Fruit fly (Drosophila melanogaster) whole organism, embryonic: ENCODE measurements around the gene CG33489.

Experiments
- Aef1 ChIP-seq: fragments of 200-800 bp; sonication (Bioruptor generic); IDR thresholded peaks from 3 replicates; pipeline ENCODE4 v1.3.6; 2022; ENCODE audit warnings: missing biosample characterization, missing genetic modification characterization
- Atf3 ChIP-seq: fragments of 200-800 bp; sonication (Bioruptor generic); optimal IDR thresholded peaks from 3 replicates; lab custom pipeline; 2016; ENCODE audit warnings: missing biosample characterization, missing genetic modification characterization
- B-H2 ChIP-seq: fragments of 200-800 bp; sonication (Bioruptor generic); optimal IDR thresholded peaks from 2 replicates; lab custom pipeline; 2018; ENCODE audit warnings: missing biosample characterization, mild to moderate bottlenecking, missing genetic modification characterization
- BtbVII ChIP-seq: fragments of 200-800 bp; sonication (Bioruptor generic); optimal IDR thresholded peaks from 3 replicates; lab custom pipeline; 2017; ENCODE audit warnings: missing biosample characterization, mild to moderate bottlenecking, missing genetic modification characterization
- CG10209 ChIP-seq: fragments of 200-800 bp; sonication (Bioruptor generic); optimal IDR thresholded peaks from 3 replicates; lab custom pipeline; 2017; ENCODE audit warnings: missing biosample characterization, mild to moderate bottlenecking, missing genetic modification characterization, missing genetic modification reagents
- CG11398 ChIP-seq: fragments of 200-800 bp; sonication (Bioruptor generic); optimal IDR thresholded peaks from 2 replicates; lab custom pipeline; 2016; ENCODE audit warnings: missing biosample characterization, missing genetic modification characterization
- CG11504 ChIP-seq: fragments of 200-800 bp; sonication (Bioruptor generic); optimal IDR thresholded peaks from 3 replicates; lab custom pipeline; 2019; ENCODE audit warnings: missing biosample characterization, mild to moderate bottlenecking, missing genetic modification characterization, moderate library complexity
- CG11723 ChIP-seq: fragments of 200-800 bp; sonication (Bioruptor generic); optimal IDR thresholded peaks from 2 replicates; lab custom pipeline; 2017; ENCODE audit warnings: missing biosample characterization, mild to moderate bottlenecking, missing genetic modification characterization
- CG1233 ChIP-seq: fragments of 200-800 bp; sonication (Bioruptor generic); optimal IDR thresholded peaks from 4 replicates; lab custom pipeline; 2018; ENCODE audit warnings: missing biosample characterization, mild to moderate bottlenecking, missing genetic modification characterization
- CG13775 ChIP-seq: fragments of 200-800 bp; sonication (Bioruptor generic); optimal IDR thresholded peaks from 3 replicates; lab custom pipeline; 2017; ENCODE audit warnings: missing biosample characterization, mild to moderate bottlenecking, missing genetic modification characterization
- CG1529 ChIP-seq: fragments of 200-800 bp; sonication (Bioruptor generic); optimal IDR thresholded peaks from 3 replicates; lab custom pipeline; 2018; ENCODE audit warnings: missing biosample characterization, missing genetic modification characterization
- CG15601 ChIP-seq: fragments of 200-800 bp; sonication (Bioruptor generic); optimal IDR thresholded peaks from 3 replicates; lab custom pipeline; 2019; ENCODE audit warnings: missing biosample characterization, mild to moderate bottlenecking, missing genetic modification characterization, moderate library complexity
- CG1602 ChIP-seq: fragments of 200-800 bp; sonication (Bioruptor generic); optimal IDR thresholded peaks from 3 replicates; lab custom pipeline; 2016; ENCODE audit warnings: missing biosample characterization, missing genetic modification characterization
- CG17361 ChIP-seq: fragments of 200-800 bp; sonication (Bioruptor generic); IDR thresholded peaks from 3 replicates; pipeline ENCODE4 v1.3.6; 2022; ENCODE audit warnings: missing biosample characterization, missing genetic modification characterization
- CG17385 ChIP-seq: fragments of 200-800 bp; sonication (Bioruptor generic); optimal IDR thresholded peaks from 3 replicates; lab custom pipeline; 2018; ENCODE audit warnings: missing biosample characterization, mild to moderate bottlenecking, missing genetic modification characterization
- CG17568 ChIP-seq: fragments of 200-800 bp; sonication (Bioruptor generic); optimal IDR thresholded peaks from 2 replicates; lab custom pipeline; 2018; ENCODE audit warnings: missing biosample characterization, mild to moderate bottlenecking, missing genetic modification characterization, moderate library complexity
- CG17612 ChIP-seq: fragments of 200-800 bp; sonication (Bioruptor generic); IDR thresholded peaks from 2 replicates; pipeline ENCODE4 v1.3.6; 2022; ENCODE audit warnings: missing biosample characterization, missing genetic modification characterization
- CG2202 ChIP-seq: fragments of 200-800 bp; sonication (Bioruptor generic); optimal IDR thresholded peaks from 2 replicates; lab custom pipeline; 2018; ENCODE audit warnings: missing biosample characterization, mild to moderate bottlenecking, missing genetic modification characterization
- CG33557 ChIP-seq: fragments of 200-800 bp; sonication (Bioruptor generic); optimal IDR thresholded peaks from 2 replicates; lab custom pipeline; 2019; ENCODE audit warnings: missing biosample characterization, mild to moderate bottlenecking, missing genetic modification characterization, moderate library complexity
- CG42726 ChIP-seq: fragments of 200-800 bp; sonication (Bioruptor generic); IDR thresholded peaks from 2 replicates; pipeline ENCODE4 v1.3.6; 2022; ENCODE audit warnings: missing biosample characterization, missing genetic modification characterization; ENCODE audit not compliant: partially characterized antibody
- CG43689 ChIP-seq: fragments of 200-800 bp; sonication (Bioruptor generic); IDR thresholded peaks from 2 replicates; pipeline ENCODE4 v1.3.6; 2022; ENCODE audit warnings: missing biosample characterization, missing genetic modification characterization
- CG4424 ChIP-seq: fragments of 200-800 bp; sonication (Bioruptor generic); optimal IDR thresholded peaks from 3 replicates; lab custom pipeline; 2016; ENCODE audit warnings: missing biosample characterization, missing genetic modification characterization
- CG7556 ChIP-seq: fragments of 200-800 bp; sonication (Bioruptor generic); optimal IDR thresholded peaks from 2 replicates; lab custom pipeline; 2017; ENCODE audit warnings: missing biosample characterization, mild to moderate bottlenecking, missing genetic modification characterization
- CG8924 ChIP-seq: fragments of 200-800 bp; optimal IDR thresholded peaks from 3 replicates; lab custom pipeline; 2019; ENCODE audit warnings: missing biosample characterization, mild to moderate bottlenecking, missing genetic modification characterization, moderate library complexity
- CoRest ChIP-seq: fragments of 200-800 bp; sonication (Bioruptor generic); optimal IDR thresholded peaks from 3 replicates; lab custom pipeline; 2018; ENCODE audit warnings: missing biosample characterization, mild to moderate bottlenecking, missing genetic modification characterization, moderate library complexity
- CrebB ChIP-seq: fragments of 200-800 bp; sonication (Bioruptor generic); optimal IDR thresholded peaks from 3 replicates; lab custom pipeline; 2018; ENCODE audit warnings: missing biosample characterization, mild to moderate bottlenecking, missing genetic modification characterization
- D ChIP-seq, 2 experiments: fragments of 200-800 bp in 1 of 2; fragments of >200 bp in 1 of 2; sonication (Bioruptor generic) in 1 of 2; optimal IDR thresholded peaks; 2 replicates in 1 of 2; 3 replicates in 1 of 2; lab custom pipeline; 2017; ENCODE audit warnings: mild to moderate bottlenecking in 1 of 2, missing biosample characterization in 1 of 2, missing genetic modification characterization in 1 of 2, missing genetic modification reagents in 1 of 2
- Dfd ChIP-seq, 2 experiments: fragments of >200 bp; optimal IDR thresholded peaks; 2 replicates each; lab custom pipeline; 2017; ENCODE audit warnings: missing biosample characterization in 2 of 2, missing genetic modification characterization in 2 of 2
- Ets97D ChIP-seq: fragments of 200-800 bp; sonication (Bioruptor generic); optimal IDR thresholded peaks from 3 replicates; lab custom pipeline; 2016; ENCODE audit warnings: missing biosample characterization, missing genetic modification characterization
- HLHmδ ChIP-seq: fragments of 200-800 bp; sonication (Bioruptor generic); optimal IDR thresholded peaks from 2 replicates; lab custom pipeline; 2018; ENCODE audit warnings: missing biosample characterization, mild to moderate bottlenecking, missing genetic modification characterization, moderate library complexity
- Hey ChIP-seq: fragments of 200-800 bp; sonication (Bioruptor generic); optimal IDR thresholded peaks from 3 replicates; lab custom pipeline; 2018; ENCODE audit warnings: missing biosample characterization, mild to moderate bottlenecking, missing genetic modification characterization
- Hr78 ChIP-seq, 2 experiments: fragments of 200-800 bp in 1 of 2; fragments of >200 bp in 1 of 2; sonication (Bioruptor generic) in 1 of 2; optimal IDR thresholded peaks; 2 replicates each; lab custom pipeline; 2017 to 2019; ENCODE audit warnings: missing biosample characterization in 2 of 2, missing genetic modification characterization in 2 of 2, mild to moderate bottlenecking in 1 of 2, moderate library complexity in 1 of 2
- NFAT ChIP-seq: fragments of 200-800 bp; sonication (Bioruptor generic); IDR thresholded peaks from 2 replicates; pipeline ENCODE4 v1.3.6; 2022; ENCODE audit warnings: missing biosample characterization, missing genetic modification characterization
- Xrp1 ChIP-seq: fragments of 200-800 bp; sonication (Bioruptor generic); IDR thresholded peaks from 2 replicates; pipeline ENCODE4 v1.3.6; 2022; ENCODE audit warnings: missing biosample characterization, missing genetic modification characterization
- ac ChIP-seq: fragments of 200-800 bp; sonication (Bioruptor generic); optimal IDR thresholded peaks from 3 replicates; lab custom pipeline; 2017; ENCODE audit warnings: missing biosample characterization, mild to moderate bottlenecking, missing genetic modification characterization
- caup ChIP-seq: fragments of 200-800 bp; sonication (Bioruptor generic); optimal IDR thresholded peaks from 3 replicates; lab custom pipeline; 2017; ENCODE audit warnings: missing biosample characterization, mild to moderate bottlenecking, missing genetic modification characterization, moderate library complexity; ENCODE audit not compliant: severe bottlenecking
- cg ChIP-seq: fragments of 200-800 bp; sonication (Bioruptor generic); optimal IDR thresholded peaks from 3 replicates; lab custom pipeline; 2019; ENCODE audit warnings: missing biosample characterization, mild to moderate bottlenecking, missing genetic modification characterization, moderate library complexity
- dpn ChIP-seq, 2 experiments: fragments of 200-800 bp; sonication (Bioruptor generic); optimal IDR thresholded peaks; 3 replicates each; lab custom pipeline; 2016; ENCODE audit warnings: missing biosample characterization in 2 of 2, missing genetic modification characterization in 2 of 2
- dysf ChIP-seq: fragments of 200-800 bp; sonication (Bioruptor generic); IDR thresholded peaks from 3 replicates; pipeline ENCODE4 v1.3.6; 2022; ENCODE audit warnings: missing biosample characterization, missing genetic modification characterization
- gem ChIP-seq: fragments of 200-800 bp; sonication (Bioruptor generic); optimal IDR thresholded peaks from 2 replicates; lab custom pipeline; 2019; ENCODE audit warnings: missing biosample characterization, mild to moderate bottlenecking, missing genetic modification characterization, moderate library complexity
- h ChIP-seq: fragments of >200 bp; optimal IDR thresholded peaks from 2 replicates; lab custom pipeline; 2017
- kah ChIP-seq: fragments of 200-800 bp; sonication (Bioruptor generic); optimal IDR thresholded peaks from 2 replicates; lab custom pipeline; 2018; ENCODE audit warnings: missing biosample characterization, mild to moderate bottlenecking, missing genetic modification characterization
- p53 ChIP-seq: fragments of 200-800 bp; sonication (Bioruptor generic); optimal IDR thresholded peaks from 2 replicates; lab custom pipeline; 2016; ENCODE audit warnings: missing biosample characterization, missing genetic modification characterization
- pan ChIP-seq, 4 experiments: fragments of >200 bp in 3 of 4; fragments of 200-800 bp in 1 of 4; sonication (Bioruptor generic) in 1 of 4; optimal IDR thresholded peaks in 3 of 4; IDR thresholded peaks in 1 of 4; 2 replicates each; pipeline versions ENCODE4 v1.3.6 to Lab custom; 2017 to 2022; ENCODE audit warnings: missing biosample characterization in 2 of 4, missing genetic modification characterization in 2 of 4, mixed read lengths in 1 of 4
- pzg ChIP-seq: fragments of 200-800 bp; sonication (Bioruptor generic); optimal IDR thresholded peaks from 3 replicates; lab custom pipeline; 2018; ENCODE audit warnings: missing biosample characterization, mild to moderate bottlenecking, missing genetic modification characterization, moderate library complexity
- ranshi ChIP-seq: fragments of 200-800 bp; sonication (Bioruptor generic); IDR thresholded peaks from 2 replicates; pipeline ENCODE4 v1.3.6; 2022; ENCODE audit warnings: missing biosample characterization, missing genetic modification characterization
- ro ChIP-seq: fragments of 200-800 bp; sonication (Bioruptor generic); IDR thresholded peaks from 2 replicates; pipeline ENCODE4 v1.3.6; 2022; ENCODE audit warnings: missing biosample characterization, missing genetic modification characterization
- tio ChIP-seq: fragments of 200-800 bp; sonication (Bioruptor generic); optimal IDR thresholded peaks from 2 replicates; lab custom pipeline; 2017; ENCODE audit warnings: missing biosample characterization, missing genetic modification characterization, inconsistent platforms
- z ChIP-seq: fragments of 200-800 bp; sonication (Bioruptor generic); IDR thresholded peaks from 3 replicates; pipeline ENCODE4 v1.3.6; 2022; ENCODE audit warnings: missing biosample characterization, missing genetic modification characterization
- zen2 ChIP-seq: fragments of 200-800 bp; sonication (Bioruptor generic); IDR thresholded peaks from 3 replicates; pipeline ENCODE4 v1.3.6; 2022; ENCODE audit warnings: missing biosample characterization, missing genetic modification characterization; ENCODE audit not compliant: partially characterized antibody

The CG33489 gene

dm6 chr3L:11540330-11540702 is 36.5 kb downstream of the CG33489 start (continued):
- TF ChIP-seq B-H2 (GFP tag; lab: Kevin White, UChicago), result no peak
- peak; percentile 17 for TF ChIP-seq CG17385 (GFP tag; lab: Kevin White, UChicago)
- peak; percentile 72 for TF ChIP-seq CG15601 (tag; lab: Kevin White, UChicago)
- TF ChIP-seq CG11723, result peak; percentile 44
- TF ChIP-seq Dfd (GFP tag; optimal IDR thresholded peaks at IDR 0.05; lab: Kevin White, UChicago), result no peak
- TF ChIP-seq p53 (GFP tag; lab: Kevin White, UChicago), result no peak
- TF ChIP-seq CG4424 (GFP tag; lab: Kevin White, UChicago), result no peak
- no peak for TF ChIP-seq ac (GFP tag; lab: Kevin White, UChicago)
- TF ChIP-seq ranshi, result peak; percentile 16; the same call in 1 of the 2 replicates
- TF ChIP-seq zen2 (GFP tag; lab: Robert Waterston, UW), result no peak
- peak; percentile 72 for TF ChIP-seq CG2202 (tag; lab: Kevin White, UChicago)
- peak; percentile 6 for TF ChIP-seq CG11398 (GFP tag; lab: Kevin White, UChicago)
- no peak for TF ChIP-seq CG42726 (GFP tag; lab: Robert Waterston, UW)
- peak; percentile 43 for TF ChIP-seq caup (GFP tag; lab: Kevin White, UChicago)
- TF ChIP-seq kah, result no peak
- no peak for TF ChIP-seq pan (optimal IDR thresholded peaks at IDR 0.05; lab: Kevin White, UChicago)
- TF ChIP-seq pan (GFP tag; optimal IDR thresholded peaks at IDR 0.05 in 1 of 2, IDR thresholded peaks at IDR 0.05 in 1 of 2), result no peak
- peak; percentile 68 for TF ChIP-seq HLHmδ (GFP tag; lab: Kevin White, UChicago)
- TF ChIP-seq tio, result no peak
- TF ChIP-seq D (optimal IDR thresholded peaks at IDR 0.05; lab: Kevin White, UChicago), result no peak
- peak; percentile 29 for TF ChIP-seq D (GFP tag; optimal IDR thresholded peaks at IDR 0.05; lab: Kevin White, UChicago)
- no peak for TF ChIP-seq h (lab: Kevin White, UChicago)
- TF ChIP-seq CG11504, result peak; percentile 13
- TF ChIP-seq CrebB, result peak; percentile 64
- peak; percentile 27 for TF ChIP-seq CG10209 (GFP tag; lab: Kevin White, UChicago)
- peak; percentile 37 for TF ChIP-seq CG1529 (GFP tag; lab: Kevin White, UChicago)
- TF ChIP-seq NFAT (GFP tag; lab: Robert Waterston, UW), result no peak
- TF ChIP-seq CG1602 (GFP tag; lab: Kevin White, UChicago), result no peak
- no peak for TF ChIP-seq Ets97D (GFP tag; lab: Kevin White, UChicago)
- peak; percentile 75 for TF ChIP-seq CG17568
- TF ChIP-seq CG17612 (GFP tag; lab: Robert Waterston, UW), result no peak
- no peak for TF ChIP-seq dpn (GFP tag; optimal IDR thresholded peaks at IDR 0.05; lab: Kevin White, UChicago)
- peak in 1 of 2 experiments; percentile 58 for TF ChIP-seq Hr78 (GFP tag; optimal IDR thresholded peaks at IDR 0.05; lab: Kevin White, UChicago)
- TF ChIP-seq BtbVII (GFP tag; lab: Kevin White, UChicago), result peak; percentile 61
- no peak for TF ChIP-seq pzg (GFP tag; lab: Kevin White, UChicago)
- TF ChIP-seq dysf (GFP tag; lab: Robert Waterston, UW), result no peak
- TF ChIP-seq cg (GFP tag; lab: Kevin White, UChicago), result no peak
- TF ChIP-seq CG33557 (GFP tag; lab: Kevin White, UChicago), result peak; percentile 64
- peak; percentile 30 for TF ChIP-seq CG1233 (GFP tag; lab: Kevin White, UChicago)
- TF ChIP-seq CG43689 (GFP tag; lab: Robert Waterston, UW), result no peak
- TF ChIP-seq Atf3, result no peak
- TF ChIP-seq CG7556 (GFP tag; lab: Kevin White, UChicago), result peak; percentile 11
- TF ChIP-seq CG13775 (GFP tag; lab: Kevin White, UChicago), result no peak
- no peak for TF ChIP-seq CG8924 (tag; lab: Kevin White, UChicago)
- TF ChIP-seq Xrp1 (GFP tag; lab: Robert Waterston, UW), result peak; percentile 54; the same call in 1 of the 2 replicates
- TF ChIP-seq Hey (tag; lab: Kevin White, UChicago), result peak; percentile 3
- peak; percentile 5 for TF ChIP-seq CoRest
- no peak for TF ChIP-seq Aef1 (GFP tag; lab: Robert Waterston, UW)
- TF ChIP-seq z (GFP tag; lab: Robert Waterston, UW), result no peak
- no peak for TF ChIP-seq ro (GFP tag; lab: Robert Waterston, UW)
- peak; percentile 39 for TF ChIP-seq gem (tag; lab: Kevin White, UChicago)
- no peak for TF ChIP-seq CG17361 (GFP tag; lab: Robert Waterston, UW)
